Fruit fly (Drosophila melanogaster) whole organism, embryonic: ENCODE results near the gene ct.

Experiments used
- Atf6 ChIP-seq: fragments of 200-800 bp; sonication (Bioruptor generic); IDR thresholded peaks from 2 replicates; pipeline ENCODE4 v1.3.6; 2022; ENCODE audit warnings: missing biosample characterization, missing genetic modification characterization
- Blimp-1 ChIP-seq: fragments of 200-800 bp; sonication (Bioruptor generic); optimal IDR thresholded peaks from 3 replicates; lab custom pipeline; 2018; ENCODE audit warnings: missing biosample characterization, missing genetic modification characterization, mild to moderate bottlenecking, moderate library complexity, missing genetic modification reagents
- CG10274 ChIP-seq: fragments of 200-800 bp; sonication (Bioruptor generic); optimal IDR thresholded peaks from 3 replicates; lab custom pipeline; 2017; ENCODE audit warnings: missing biosample characterization, mild to moderate bottlenecking, missing genetic modification characterization
- CG10959 ChIP-seq: fragments of 200-800 bp; sonication (Bioruptor generic); IDR thresholded peaks from 2 replicates; pipeline ENCODE4 v1.3.6; 2022; ENCODE audit warnings: missing biosample characterization, missing genetic modification characterization
- CG11247 ChIP-seq: fragments of 200-800 bp; sonication (Bioruptor generic); IDR thresholded peaks from 2 replicates; pipeline ENCODE4 v1.3.6; 2022; ENCODE audit warnings: missing biosample characterization, missing genetic modification characterization
- CG11504 ChIP-seq: fragments of 200-800 bp; sonication (Bioruptor generic); optimal IDR thresholded peaks from 3 replicates; lab custom pipeline; 2019; ENCODE audit warnings: missing biosample characterization, mild to moderate bottlenecking, missing genetic modification characterization, moderate library complexity
- CG14014 ChIP-seq: fragments of 200-800 bp; sonication (Bioruptor generic); IDR thresholded peaks from 2 replicates; pipeline ENCODE4 v1.3.6; 2022; ENCODE audit warnings: missing biosample characterization, missing genetic modification characterization
- CG16863 ChIP-seq: fragments of 200-800 bp; sonication (Bioruptor generic); optimal IDR thresholded peaks from 3 replicates; lab custom pipeline; 2016; ENCODE audit warnings: missing biosample characterization, missing genetic modification characterization
- CG17568 ChIP-seq: fragments of 200-800 bp; sonication (Bioruptor generic); optimal IDR thresholded peaks from 2 replicates; lab custom pipeline; 2018; ENCODE audit warnings: missing biosample characterization, mild to moderate bottlenecking, missing genetic modification characterization, moderate library complexity
- CG32772 ChIP-seq: fragments of 200-800 bp; sonication (Bioruptor generic); IDR thresholded peaks from 2 replicates; pipeline ENCODE4 v1.3.6; 2022; ENCODE audit warnings: missing biosample characterization, missing genetic modification characterization
- CG34224 ChIP-seq: fragments of 200-800 bp; sonication (Bioruptor generic); IDR thresholded peaks from 3 replicates; pipeline ENCODE4 v1.3.6; 2022; ENCODE audit warnings: missing biosample characterization, missing genetic modification characterization; ENCODE audit not compliant: partially characterized antibody
- CG4328 ChIP-seq: fragments of 200-800 bp; sonication (Bioruptor generic); optimal IDR thresholded peaks from 3 replicates; lab custom pipeline; 2017; ENCODE audit warnings: missing biosample characterization, missing genetic modification reagents, missing genetic modification characterization
- CG5180 ChIP-seq: fragments of 200-800 bp; sonication (Bioruptor generic); optimal IDR thresholded peaks from 3 replicates; lab custom pipeline; 2017; ENCODE audit warnings: missing biosample characterization, missing genetic modification characterization, mild to moderate bottlenecking, moderate library complexity, missing genetic modification reagents
- CG7357 ChIP-seq: fragments of 200-800 bp; sonication (Bioruptor generic); IDR thresholded peaks from 3 replicates; pipeline ENCODE4 v1.3.6; 2022; ENCODE audit warnings: missing biosample characterization, missing genetic modification characterization
- CG7745 ChIP-seq: fragments of 200-800 bp; sonication (Bioruptor generic); optimal IDR thresholded peaks from 2 replicates; lab custom pipeline; 2018; ENCODE audit warnings: missing biosample characterization, mild to moderate bottlenecking, missing genetic modification characterization, moderate library complexity
- CG7987 ChIP-seq: fragments of 200-800 bp; sonication (Bioruptor generic); optimal IDR thresholded peaks from 2 replicates; lab custom pipeline; 2018; ENCODE audit warnings: missing biosample characterization, mild to moderate bottlenecking, missing genetic modification characterization, moderate library complexity
- CG8478 ChIP-seq: fragments of >200 bp; optimal IDR thresholded peaks from 2 replicates; lab custom pipeline; 2018
- CG9932 ChIP-seq: fragments of 200-800 bp; sonication (Bioruptor generic); IDR thresholded peaks from 2 replicates; pipeline ENCODE4 v1.3.6; 2022; ENCODE audit warnings: missing biosample characterization, missing genetic modification characterization
- Dek ChIP-seq: fragments of 200-800 bp; sonication (Bioruptor generic); optimal IDR thresholded peaks from 3 replicates; lab custom pipeline; 2019; ENCODE audit warnings: missing biosample characterization, mild to moderate bottlenecking, missing genetic modification characterization, moderate library complexity
- Doc3 ChIP-seq: fragments of 200-800 bp; sonication (Bioruptor generic); IDR thresholded peaks from 3 replicates; pipeline ENCODE4 v1.3.6; 2022; ENCODE audit warnings: missing biosample characterization, missing genetic modification characterization; ENCODE audit not compliant: partially characterized antibody
- Hand ChIP-seq: fragments of 200-800 bp; sonication (Bioruptor generic); optimal IDR thresholded peaks from 2 replicates; lab custom pipeline; 2017; ENCODE audit warnings: mild to moderate bottlenecking, missing biosample characterization, missing genetic modification reagents, missing genetic modification characterization
- MESR4 ChIP-seq: fragments of 200-800 bp; sonication (Bioruptor generic); optimal IDR thresholded peaks from 2 replicates; lab custom pipeline; 2018; ENCODE audit warnings: missing biosample characterization, mild to moderate bottlenecking, missing genetic modification characterization, moderate library complexity
- Max ChIP-seq: fragments of 200-800 bp; sonication (Bioruptor generic); optimal IDR thresholded peaks from 2 replicates; lab custom pipeline; 2016; ENCODE audit warnings: missing biosample characterization, mild to moderate bottlenecking, missing genetic modification characterization
- Opbp ChIP-seq: fragments of 200-800 bp; sonication (Bioruptor generic); IDR thresholded peaks from 3 replicates; pipeline ENCODE4 v1.3.6; 2022; ENCODE audit warnings: missing biosample characterization, missing genetic modification characterization; ENCODE audit not compliant: partially characterized antibody
- Sry-β ChIP-seq: fragments of 200-800 bp; sonication (Bioruptor generic); optimal IDR thresholded peaks from 2 replicates; lab custom pipeline; 2018; ENCODE audit warnings: missing biosample characterization, mild to moderate bottlenecking, missing genetic modification characterization, moderate library complexity
- Usf ChIP-seq: fragments of 200-800 bp; sonication (Bioruptor generic); optimal IDR thresholded peaks from 2 replicates; lab custom pipeline; 2017; ENCODE audit warnings: missing genotype, missing biosample characterization, missing genetic modification characterization
- YL-1 ChIP-seq: fragments of 200-800 bp; sonication (Bioruptor generic); optimal IDR thresholded peaks from 3 replicates; lab custom pipeline; 2017; ENCODE audit warnings: missing biosample characterization, mild to moderate bottlenecking, missing genetic modification characterization
- bigmax ChIP-seq: fragments of 200-800 bp; sonication (Bioruptor generic); optimal IDR thresholded peaks from 2 replicates; lab custom pipeline; 2018; ENCODE audit warnings: missing biosample characterization, mild to moderate bottlenecking, missing genetic modification characterization
- bowl ChIP-seq: fragments of 200-800 bp; sonication (Bioruptor generic); IDR thresholded peaks from 2 replicates; pipeline ENCODE4 v1.3.6; 2022; ENCODE audit warnings: missing biosample characterization, missing genetic modification characterization
- cas ChIP-seq: fragments of 200-800 bp; sonication (Bioruptor generic); IDR thresholded peaks from 2 replicates; pipeline ENCODE4 v1.3.6; 2022; ENCODE audit warnings: missing biosample characterization, missing genetic modification characterization
- cg ChIP-seq: fragments of 200-800 bp; sonication (Bioruptor generic); optimal IDR thresholded peaks from 3 replicates; lab custom pipeline; 2019; ENCODE audit warnings: missing biosample characterization, mild to moderate bottlenecking, missing genetic modification characterization, moderate library complexity
- chinmo ChIP-seq: fragments of 200-800 bp; sonication (Bioruptor generic); IDR thresholded peaks from 4 replicates; pipeline ENCODE4 v1.3.6; 2022; ENCODE audit warnings: missing biosample characterization, missing genetic modification characterization; ENCODE audit not compliant: partially characterized antibody
- danr ChIP-seq: fragments of 200-800 bp; sonication (Bioruptor generic); IDR thresholded peaks from 2 replicates; pipeline ENCODE4 v1.3.6; 2022; ENCODE audit warnings: missing biosample characterization, missing genetic modification characterization
- dati ChIP-seq: fragments of 200-800 bp; sonication (Bioruptor generic); IDR thresholded peaks from 2 replicates; pipeline ENCODE4 v1.3.6; 2022; ENCODE audit warnings: missing biosample characterization, missing genetic modification characterization
- ems ChIP-seq: fragments of 200-800 bp; sonication (Bioruptor generic); optimal IDR thresholded peaks from 3 replicates; lab custom pipeline; 2016; ENCODE audit warnings: missing biosample characterization, missing genetic modification characterization
- grn ChIP-seq: fragments of 200-800 bp; sonication (Bioruptor generic); optimal IDR thresholded peaks from 3 replicates; lab custom pipeline; 2017; ENCODE audit warnings: missing biosample characterization, missing genetic modification characterization
- hkb ChIP-seq, 2 experiments: fragments of 200-800 bp in 1 of 2; fragments of >200 bp in 1 of 2; sonication (Bioruptor generic) in 1 of 2; IDR thresholded peaks in 1 of 2; optimal IDR thresholded peaks in 1 of 2; 2 replicates each; pipeline versions ENCODE4 v1.3.6 to Lab custom; 2017 to 2022; ENCODE audit warnings: missing biosample characterization in 1 of 2, missing genetic modification characterization in 1 of 2
- klu ChIP-seq: fragments of 200-800 bp; sonication (Bioruptor generic); IDR thresholded peaks from 2 replicates; pipeline ENCODE4 v1.3.6; 2022; ENCODE audit warnings: missing biosample characterization, missing genetic modification characterization
- lola ChIP-seq, 3 experiments: fragments of >200 bp in 2 of 3; fragments of 200-800 bp in 1 of 3; sonication (Bioruptor generic) in 1 of 3; optimal IDR thresholded peaks; 2 replicates each; lab custom pipeline; 2017 to 2019; ENCODE audit warnings: missing biosample characterization in 3 of 3, missing genetic modification characterization in 3 of 3, mild to moderate bottlenecking in 1 of 3, moderate library complexity in 1 of 3
- nau ChIP-seq: fragments of 200-800 bp; sonication (Bioruptor generic); optimal IDR thresholded peaks from 3 replicates; lab custom pipeline; 2017; ENCODE audit warnings: missing biosample characterization, mild to moderate bottlenecking, missing genetic modification characterization, missing genetic modification reagents
- onecut ChIP-seq: fragments of 200-800 bp; sonication (Bioruptor generic); IDR thresholded peaks from 2 replicates; pipeline ENCODE4 v1.3.6; 2022; ENCODE audit warnings: missing biosample characterization, missing genetic modification characterization
- peb ChIP-seq: fragments of 200-800 bp; sonication (Bioruptor generic); IDR thresholded peaks from 2 replicates; pipeline ENCODE4 v1.3.6; 2022; ENCODE audit warnings: missing biosample characterization, missing genetic modification characterization
- ranshi ChIP-seq: fragments of 200-800 bp; sonication (Bioruptor generic); IDR thresholded peaks from 2 replicates; pipeline ENCODE4 v1.3.6; 2022; ENCODE audit warnings: missing biosample characterization, missing genetic modification characterization
- rib ChIP-seq: fragments of 200-800 bp; sonication (Bioruptor generic); IDR thresholded peaks from 2 replicates; pipeline ENCODE4 v1.3.6; 2022; ENCODE audit warnings: missing biosample characterization, missing genetic modification characterization
- sisA ChIP-seq: fragments of 200-800 bp; sonication (Bioruptor generic); IDR thresholded peaks from 2 replicates; pipeline ENCODE4 v1.3.6; 2022; ENCODE audit warnings: missing biosample characterization, missing genetic modification characterization
- sob ChIP-seq: fragments of 200-800 bp; sonication (Bioruptor generic); IDR thresholded peaks from 2 replicates; pipeline ENCODE4 v1.3.6; 2022; ENCODE audit warnings: missing biosample characterization, missing genetic modification characterization
- tup ChIP-seq: fragments of 200-800 bp; sonication (Bioruptor generic); optimal IDR thresholded peaks from 2 replicates; lab custom pipeline; 2016; ENCODE audit warnings: missing biosample characterization, mild to moderate bottlenecking, missing genetic modification characterization, moderate library complexity

The ct gene

dm6 chrX:7708942-7709707 is 100.9 kb downstream of the ct start, which contains the start of gene CHES-1-like (continued):
- TF ChIP-seq Hand (GFP tag; lab: Kevin White, UChicago) (peak; percentile 86), lola (GFP tag; optimal IDR thresholded peaks at IDR 0.05; lab: Kevin White, UChicago) (peak in 1 of 3 experiments; percentile 85), CG7745 (tag; lab: Kevin White, UChicago) (no peak), CG9932 (GFP tag; lab: Robert Waterston, UW) (peak; percentile 71), sob (GFP tag; lab: Robert Waterston, UW) (peak; percentile 64), rib (GFP tag; lab: Robert Waterston, UW) (no peak), CG14014 (GFP tag; lab: Robert Waterston, UW) (peak; percentile 81), CG7987 (GFP tag; lab: Kevin White, UChicago) (peak; percentile 36), sisA (GFP tag; lab: Robert Waterston, UW) (peak; percentile 80), Opbp (GFP tag; lab: Robert Waterston, UW) (no peak), CG34224 (GFP tag; lab: Robert Waterston, UW) (no peak), Atf6 (GFP tag; lab: Robert Waterston, UW) (peak; percentile 83), bigmax (GFP tag; lab: Kevin White, UChicago) (no peak), nau (GFP tag; lab: Kevin White, UChicago) (peak; percentile 91), bowl (GFP tag; lab: Robert Waterston, UW) (0 out of 2 replicates have a peak, but pooled peaks have one; percentile 25), klu (GFP tag; lab: Robert Waterston, UW) (peak; percentile 78), danr (GFP tag; lab: Robert Waterston, UW) (peak; percentile 71), YL-1 (peak; percentile 59), Max (peak; percentile 89), cg (GFP tag; lab: Kevin White, UChicago) (no peak), CG10274 (peak; percentile 82), CG11247 (GFP tag; lab: Robert Waterston, UW) (peak; percentile 63), onecut (GFP tag; lab: Robert Waterston, UW) (peak; percentile 73), hkb (optimal IDR thresholded peaks at IDR 0.05; lab: Kevin White, UChicago) (no peak), hkb (GFP tag; IDR thresholded peaks at IDR 0.05; lab: Robert Waterston, UW) (peak; percentile 85), Blimp-1 (peak; percentile 87), peb (peak; percentile 81; the same call in 1 of the 2 replicates), tup (peak; percentile 52), CG16863 (GFP tag; lab: Kevin White, UChicago) (peak; percentile 93), ranshi (peak; percentile 48; the same call in 1 of the 2 replicates), CG32772 (GFP tag; lab: Robert Waterston, UW) (peak; percentile 72)

DNA sequence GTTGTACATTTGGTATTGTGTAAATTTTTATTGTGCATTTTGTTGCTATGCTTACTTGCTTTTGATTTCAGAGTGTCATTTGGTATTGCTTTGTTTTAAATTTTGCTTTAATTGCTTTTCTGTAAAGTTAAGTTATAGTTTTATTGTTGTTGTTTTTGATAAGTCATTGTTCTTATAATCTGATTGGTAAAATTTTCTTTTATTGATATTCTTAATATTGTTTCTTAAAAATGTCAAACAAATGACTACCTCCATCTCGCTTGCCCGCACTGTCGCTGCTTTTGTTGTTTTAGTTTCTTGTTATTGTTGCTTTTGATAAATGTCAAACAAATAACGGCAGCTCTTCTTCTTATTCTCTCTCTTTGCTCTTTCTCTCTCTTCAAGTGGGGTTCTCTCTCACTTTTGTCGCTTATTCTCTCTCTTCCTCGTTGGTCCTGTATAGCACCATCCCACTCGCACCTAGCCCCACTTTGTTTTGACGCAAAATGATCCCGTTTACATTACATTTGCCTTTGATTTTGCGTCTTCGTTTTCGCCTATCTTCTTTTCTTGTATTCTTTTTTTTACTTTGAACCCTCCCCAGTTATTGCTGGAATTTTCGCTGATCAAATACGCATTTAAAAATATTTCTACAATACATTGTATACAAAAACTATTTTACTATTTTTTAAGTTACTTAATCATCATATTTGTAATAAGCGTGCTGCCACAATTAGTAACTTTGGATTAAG is 101.6 kb downstream of the ct start:
- TF ChIP-seq CG11504 (tag; lab: Kevin White, UChicago) (no peak), CG10959 (GFP tag; lab: Robert Waterston, UW) (no peak), CG5180 (GFP tag; lab: Kevin White, UChicago) (no peak), hkb (optimal IDR thresholded peaks at IDR 0.05; lab: Kevin White, UChicago) (no peak), hkb (GFP tag; IDR thresholded peaks at IDR 0.05; lab: Robert Waterston, UW) (no peak), Doc3 (GFP tag; lab: Robert Waterston, UW) (no peak), MESR4 (no peak), Sry-β (GFP tag; lab: Kevin White, UChicago) (no peak), CG4328 (no peak), Dek (tag; lab: Kevin White, UChicago) (no peak), ems (no peak), cas (GFP tag; lab: Robert Waterston, UW) (no peak), chinmo (0 out of 4 replicates have a peak, but pooled peaks have one; percentile 5), Hand (GFP tag; lab: Kevin White, UChicago) (no peak), Usf (no peak), dati (GFP tag; lab: Robert Waterston, UW) (no peak), CG17568 (GFP tag; lab: Kevin White, UChicago) (no peak), grn (GFP tag; lab: Kevin White, UChicago) (no peak), CG8478 (no peak), CG7357 (no peak)
